Fruit fly (Drosophila melanogaster): ENCODE results near the gene mnb.

mnb gene

DNA sequence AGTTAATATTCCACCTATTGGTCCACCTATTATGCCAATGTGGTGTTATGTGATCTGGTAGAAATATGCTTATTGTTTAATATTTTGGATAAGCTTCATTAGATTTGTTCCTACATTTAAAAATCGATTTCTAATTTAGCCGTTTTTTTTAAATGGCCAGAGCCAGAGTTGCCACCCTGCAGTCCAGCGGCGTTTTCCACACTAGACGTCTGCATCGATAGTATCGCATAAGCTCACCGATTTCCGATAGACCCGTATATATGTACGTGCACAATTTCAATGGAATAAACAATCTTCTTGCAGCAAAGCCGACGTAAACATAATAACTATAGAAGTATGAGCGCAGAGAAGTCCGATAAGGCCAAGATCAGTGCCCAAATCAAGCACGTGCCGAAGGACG, 45.1 kb downstream of the mnb start, which contains the start of gene Taf9:
Gene Taf9 (plus strand): TSS at position 239 of the 400 bp plus-strand sequence.
- TF ChIP-seq Hr83 (GFP tag; optimal IDR thresholded peaks at IDR 0.05; ENCODE audit: poor library complexity, severe bottlenecking) (peak; percentile 64), Vsx2 (GFP tag; optimal IDR thresholded peaks at IDR 0.05; ENCODE audit: partially characterized antibody) (no peak)

- TF ChIP-seq lola (GFP tag; optimal IDR thresholded peaks at IDR 0.05), result no peak
- TF ChIP-seq Myc (optimal IDR thresholded peaks at IDR 0.05), result no peak
- no peak for TF ChIP-seq Hr78 (GFP tag; optimal IDR thresholded peaks at IDR 0.05)
- TF ChIP-seq CG9705 (GFP tag; optimal IDR thresholded peaks at IDR 0.05), result no peak
- no peak for TF ChIP-seq sv (GFP tag; optimal IDR thresholded peaks at IDR 0.05)
- TF ChIP-seq dl (GFP tag; optimal IDR thresholded peaks at IDR 0.05; ENCODE audit: insufficient read depth in 1 of 2, partially characterized antibody in 2 of 2), result no peak
- no peak for TF ChIP-seq pan (optimal IDR thresholded peaks at IDR 0.05)
- TF ChIP-seq Mio (GFP tag; optimal IDR thresholded peaks at IDR 0.05), result no peak
- no peak for TF ChIP-seq ey (GFP tag; optimal IDR thresholded peaks at IDR 0.05)
- TF ChIP-seq rgr (GFP tag; optimal IDR thresholded peaks at IDR 0.05), result no peak
- TF ChIP-seq Sp1 (GFP tag; optimal IDR thresholded peaks at IDR 0.05), result no peak
- TF ChIP-seq sage (GFP tag; optimal IDR thresholded peaks at IDR 0.05), result no peak
- TF ChIP-seq dsf (GFP tag; optimal IDR thresholded peaks at IDR 0.05; ENCODE audit: borderline replicate concordance), result no peak
- TF ChIP-seq OdsH (GFP tag; optimal IDR thresholded peaks at IDR 0.05), result no peak
- no peak for TF ChIP-seq Vsx2 (GFP tag; optimal IDR thresholded peaks at IDR 0.05; ENCODE audit: partially characterized antibody)
Measured at dm6 chrX:17836420-17836932, 50.5 kb downstream of the mnb start.

DNA sequence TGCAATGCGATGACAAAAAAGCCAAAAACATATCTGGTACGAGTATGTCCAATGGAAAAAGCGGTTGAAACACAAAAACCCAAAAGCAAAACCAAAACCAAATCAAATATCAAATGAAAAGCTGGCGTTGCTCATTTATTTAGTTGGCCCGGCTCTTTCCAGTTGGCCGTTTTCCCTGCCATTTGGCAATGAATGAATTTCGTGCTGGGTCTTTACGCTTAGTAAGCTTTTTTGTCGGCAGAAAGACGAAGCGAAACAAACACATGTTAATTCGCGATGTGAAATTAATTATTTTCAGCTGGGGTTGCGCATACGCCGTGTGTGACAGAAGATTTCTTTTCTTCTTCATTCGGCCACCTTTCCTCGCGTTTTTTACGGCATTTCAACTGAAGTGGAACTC, 52.3 kb downstream of the mnb start:
- TF ChIP-seq Abd-B (GFP tag; optimal IDR thresholded peaks at IDR 0.05), result no peak
- no peak for TF ChIP-seq dmrt93B (GFP tag; optimal IDR thresholded peaks at IDR 0.05)
- no peak for TF ChIP-seq N (GFP tag; optimal IDR thresholded peaks at IDR 0.05)
- TF ChIP-seq Vsx2 (GFP tag; optimal IDR thresholded peaks at IDR 0.05; ENCODE audit: partially characterized antibody), result no peak
- TF ChIP-seq Dif (GFP tag; optimal IDR thresholded peaks at IDR 0.05; ENCODE audit: partially characterized antibody), result no peak
- TF ChIP-seq Sp1 (GFP tag; optimal IDR thresholded peaks at IDR 0.05), result no peak
- no peak for TF ChIP-seq br (GFP tag; optimal IDR thresholded peaks at IDR 0.05)
- no peak for TF ChIP-seq tai (GFP tag; optimal IDR thresholded peaks at IDR 0.05)
- no peak for TF ChIP-seq Jra (GFP tag; optimal IDR thresholded peaks at IDR 0.05)
- TF ChIP-seq OdsH (GFP tag; optimal IDR thresholded peaks at IDR 0.05), result no peak
- no peak for TF ChIP-seq Myc (optimal IDR thresholded peaks at IDR 0.05)
- TF ChIP-seq Hnf4 (GFP tag; optimal IDR thresholded peaks at IDR 0.05), result no peak
- TF ChIP-seq CrebA (GFP tag; optimal IDR thresholded peaks at IDR 0.05; ENCODE audit: borderline replicate concordance), result no peak
- no peak for TF ChIP-seq Mio (GFP tag; optimal IDR thresholded peaks at IDR 0.05)
- TF ChIP-seq lola (GFP tag; optimal IDR thresholded peaks at IDR 0.05), result no peak
- TF ChIP-seq psq (GFP tag; optimal IDR thresholded peaks at IDR 0.05), result no peak

DNA sequence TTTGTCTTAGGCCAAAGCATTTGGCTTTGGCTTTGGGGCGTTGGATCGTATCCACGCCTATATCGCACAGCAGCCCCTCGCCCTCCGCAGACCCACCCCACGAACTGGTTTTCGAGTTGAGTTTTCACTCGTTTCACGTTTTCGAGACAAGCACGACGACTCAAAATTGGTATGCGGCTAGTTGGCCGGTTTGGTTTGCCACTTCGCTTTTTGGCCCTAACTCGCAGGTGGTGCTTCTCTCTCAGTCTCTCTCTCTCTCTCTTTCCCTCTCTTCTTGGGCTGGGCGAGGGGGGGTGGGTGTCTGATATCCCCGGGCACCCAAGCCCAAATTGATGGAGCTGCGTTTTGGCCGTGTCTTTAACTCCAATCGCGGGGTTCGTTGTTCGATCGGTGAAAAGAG, 53.0 kb downstream of the mnb start:
- TF ChIP-seq tai (GFP tag; optimal IDR thresholded peaks at IDR 0.05), result no peak
- no peak for TF ChIP-seq Jra (GFP tag; optimal IDR thresholded peaks at IDR 0.05)
- TF ChIP-seq dmrt93B (GFP tag; optimal IDR thresholded peaks at IDR 0.05), result no peak
- peak; percentile 24 to 40 for TF ChIP-seq dl (GFP tag; optimal IDR thresholded peaks at IDR 0.05; ENCODE audit: insufficient read depth in 1 of 2, partially characterized antibody in 2 of 2)
- TF ChIP-seq sv (GFP tag; optimal IDR thresholded peaks at IDR 0.05), result no peak
- peak; percentile 70 for TF ChIP-seq Vsx2 (GFP tag; optimal IDR thresholded peaks at IDR 0.05; ENCODE audit: partially characterized antibody)
- TF ChIP-seq Dif (GFP tag; optimal IDR thresholded peaks at IDR 0.05; ENCODE audit: partially characterized antibody), result peak; percentile 50
- peak; percentile 73 for TF ChIP-seq psq (GFP tag; optimal IDR thresholded peaks at IDR 0.05)
- no peak for TF ChIP-seq N (GFP tag; optimal IDR thresholded peaks at IDR 0.05)

DNA sequence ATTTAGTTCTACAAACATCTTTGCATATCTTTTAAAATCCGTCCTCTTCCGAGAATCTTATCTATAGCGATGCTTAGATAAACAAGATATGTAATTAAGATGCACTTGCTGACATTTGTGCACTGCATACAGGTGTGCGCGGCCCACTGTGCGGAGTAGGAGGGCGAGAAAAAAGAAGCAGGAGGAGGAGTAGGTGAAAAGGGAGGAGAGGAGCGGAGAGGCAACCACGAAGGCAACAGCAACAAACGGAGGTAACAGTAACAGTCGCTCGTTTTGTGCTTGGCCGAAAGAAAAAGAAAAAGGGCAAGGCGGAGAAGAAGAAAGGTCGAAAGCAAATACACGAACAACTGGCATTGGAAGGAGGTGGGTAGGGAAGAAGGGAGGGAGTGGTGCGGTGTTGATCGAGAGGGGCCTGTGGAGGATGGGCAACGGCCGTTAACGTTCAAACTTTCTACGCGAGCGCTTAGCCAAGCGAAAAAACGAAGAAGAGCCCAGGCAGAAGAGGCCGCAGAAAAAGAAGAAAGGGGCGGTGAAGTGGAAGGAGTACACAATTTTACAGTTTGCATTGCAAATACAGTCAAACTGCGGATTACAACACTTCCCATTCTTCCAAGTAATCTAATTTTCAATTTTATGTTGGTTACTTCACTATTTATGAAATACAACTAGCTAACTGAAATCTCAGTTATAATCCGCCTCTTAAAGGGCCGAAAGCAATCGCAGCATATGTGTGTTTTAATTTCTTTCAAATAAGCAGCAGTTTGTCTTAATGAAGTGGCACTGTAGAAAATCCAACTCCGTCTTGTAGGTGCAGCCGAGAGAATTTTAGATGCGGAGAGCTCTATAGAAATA, 54.6 kb downstream of the mnb start:
- peak; percentile 43 for TF ChIP-seq woc (GFP tag; optimal IDR thresholded peaks at IDR 0.05)
- no peak for TF ChIP-seq Vsx2 (GFP tag; optimal IDR thresholded peaks at IDR 0.05; ENCODE audit: partially characterized antibody)
- no peak for TF ChIP-seq GATAd (GFP tag; optimal IDR thresholded peaks at IDR 0.05)
- TF ChIP-seq ey (GFP tag; optimal IDR thresholded peaks at IDR 0.05), result no peak
- TF ChIP-seq psq (GFP tag; optimal IDR thresholded peaks at IDR 0.05), result peak; percentile 97
- TF ChIP-seq usp (GFP tag; optimal IDR thresholded peaks at IDR 0.05), result no peak
- TF ChIP-seq fru (GFP tag; optimal IDR thresholded peaks at IDR 0.05), result peak; percentile 52
